Worm (Caenorhabditis elegans): ENCODE results near the gene wrt-3.

The wrt-3 gene

ce11 chrIV:9447209-9447608, 30.0 kb downstream of the wrt-3 start, which contains the start of gene hsp-12.6:
Gene hsp-12.6, minus strand, starts transcription at chrIV:9447228.
- TF ChIP-seq nhr-11 (tag; optimal IDR thresholded peaks at IDR 0.05), result no peak
- TF ChIP-seq sea-2 (GFP tag; optimal IDR thresholded peaks at IDR 0.05), result no peak
- TF ChIP-seq nfya-1 (tag; optimal IDR thresholded peaks at IDR 0.05; ENCODE audit: insufficient read depth), result no peak
- no peak for TF ChIP-seq nhr-77 (tag; optimal IDR thresholded peaks at IDR 0.05)
- no peak for TF ChIP-seq ZK546.5 (tag; optimal IDR thresholded peaks at IDR 0.05)
- TF ChIP-seq nhr-23 (tag; optimal IDR thresholded peaks at IDR 0.05), result no peak
- TF ChIP-seq mdl-1 (tag; optimal IDR thresholded peaks at IDR 0.05), result no peak
- no peak for TF ChIP-seq nhr-12 (tag; optimal IDR thresholded peaks at IDR 0.05)
- TF ChIP-seq mml-1 (tag; optimal IDR thresholded peaks at IDR 0.05), result no peak
- TF ChIP-seq egl-27 (tag; optimal IDR thresholded peaks at IDR 0.05), result no peak
- no peak for TF ChIP-seq lin-39 (tag; optimal IDR thresholded peaks at IDR 0.05)
- no peak for TF ChIP-seq pha-4 (tag; optimal IDR thresholded peaks at IDR 0.05)
- TF ChIP-seq lsy-12 (tag; optimal IDR thresholded peaks at IDR 0.05), result no peak
- TF ChIP-seq nhr-67 (tag; optimal IDR thresholded peaks at IDR 0.05), result no peak
- no peak for TF ChIP-seq elt-1 (tag; optimal IDR thresholded peaks at IDR 0.05)

- TF ChIP-seq pqm-1 (tag; optimal IDR thresholded peaks at IDR 0.05), result no peak
- no peak for TF ChIP-seq egl-5 (tag; optimal IDR thresholded peaks at IDR 0.05)
- TF ChIP-seq nhr-23 (tag; optimal IDR thresholded peaks at IDR 0.05), result no peak
- no peak for TF ChIP-seq lin-39 (tag; optimal IDR thresholded peaks at IDR 0.05)
These were observed 31.8 kb downstream of the wrt-3 start, which contains the start of gene hsp-12.3 for ce11 chrIV:9445407-9445806. Gene hsp-12.3, minus strand, starts transcription at chrIV:9445507.

- TF ChIP-seq fkh-10 (GFP tag; optimal IDR thresholded peaks at IDR 0.05) (peak; percentile 46), aly-2 (tag; optimal IDR thresholded peaks at IDR 0.05) (peak; percentile 68), mdl-1 (tag; optimal IDR thresholded peaks at IDR 0.05) (peak; percentile 63), lsy-12 (tag; optimal IDR thresholded peaks at IDR 0.05) (peak; percentile 91), unc-62 (GFP tag; optimal IDR thresholded peaks at IDR 0.05) (peak; percentile 45), pha-4 (tag; optimal IDR thresholded peaks at IDR 0.05) (peak; percentile 98), jun-1 (tag; optimal IDR thresholded peaks at IDR 0.05) (peak; percentile 91), eor-1 (tag; optimal IDR thresholded peaks at IDR 0.05) (no peak), nhr-12 (tag; optimal IDR thresholded peaks at IDR 0.05) (no peak), nhr-43 (tag; optimal IDR thresholded peaks at IDR 0.05; ENCODE audit: poor library complexity, severe bottlenecking) (peak; percentile 89), ceh-28 (tag; optimal IDR thresholded peaks at IDR 0.05) (peak; percentile 83), skn-1 (tag; optimal IDR thresholded peaks at IDR 0.05) (peak; percentile 54), unc-39 (tag; optimal IDR thresholded peaks at IDR 0.05) (no peak), ZK546.5 (tag; optimal IDR thresholded peaks at IDR 0.05) (no peak), egl-27 (tag; optimal IDR thresholded peaks at IDR 0.05) (peak; percentile 82), R02D3.7 (tag; optimal IDR thresholded peaks at IDR 0.05) (peak; percentile 76), hmg-11 (tag; optimal IDR thresholded peaks at IDR 0.05) (peak; percentile 95), nhr-76 (tag; optimal IDR thresholded peaks at IDR 0.05) (peak; percentile 86), nhr-28 (tag; optimal IDR thresholded peaks at IDR 0.05) (peak; percentile 2), fos-1 (tag; optimal IDR thresholded peaks at IDR 0.05) (peak; percentile 83), mml-1 (tag; optimal IDR thresholded peaks at IDR 0.05) (no peak), ztf-11 (tag; optimal IDR thresholded peaks at IDR 0.05) (no peak), tbx-2 (tag; optimal IDR thresholded peaks at IDR 0.05) (peak; percentile 78), lin-39 (tag; optimal IDR thresholded peaks at IDR 0.05) (peak; percentile 93), nhr-77 (tag; optimal IDR thresholded peaks at IDR 0.05) (peak; percentile 84), nhr-23 (tag; optimal IDR thresholded peaks at IDR 0.05) (peak; percentile 91), ceh-16 (tag; optimal IDR thresholded peaks at IDR 0.05) (peak; percentile 52), nhr-11 (tag; optimal IDR thresholded peaks at IDR 0.05) (peak; percentile 9), elt-1 (tag; optimal IDR thresholded peaks at IDR 0.05) (peak; percentile 52), ceh-9 (tag; optimal IDR thresholded peaks at IDR 0.05) (no peak), nhr-25 (tag; optimal IDR thresholded peaks at IDR 0.05) (peak; percentile 97), sea-2 (GFP tag; optimal IDR thresholded peaks at IDR 0.05) (no peak), elt-2 (tag; optimal IDR thresholded peaks at IDR 0.05) (peak; percentile 83), snpc-4 (tag; optimal IDR thresholded peaks at IDR 0.05) (peak; percentile 100), daf-12 (tag; optimal IDR thresholded peaks at IDR 0.05) (no peak), elt-3 (tag; optimal IDR thresholded peaks at IDR 0.05) (peak in 2 of 3 experiments; percentile 6 to 64), zag-1 (tag; optimal IDR thresholded peaks at IDR 0.05) (no peak), egl-5 (tag; optimal IDR thresholded peaks at IDR 0.05) (peak; percentile 65), lin-15B (tag; optimal IDR thresholded peaks at IDR 0.05) (peak; percentile 88), fkh-2 (tag; optimal IDR thresholded peaks at IDR 0.05) (peak; percentile 66), nhr-237 (tag; optimal IDR thresholded peaks at IDR 0.05) (no peak), nfya-1 (tag; optimal IDR thresholded peaks at IDR 0.05; ENCODE audit: insufficient read depth) (peak; percentile 94), pqm-1 (tag; optimal IDR thresholded peaks at IDR 0.05) (peak; percentile 93), ama-1 (optimal IDR thresholded peaks at IDR 0.05) (peak; percentile 98), nhr-67 (tag; optimal IDR thresholded peaks at IDR 0.05) (no peak), ceh-82 (tag; optimal IDR thresholded peaks at IDR 0.05) (peak; percentile 81)
These were observed 32.7 kb downstream of the wrt-3 start for ce11 chrIV:9444417-9445026.
